Worm (Caenorhabditis elegans): Measurements from ENCODE around the gene cpt-4.

DNA sequence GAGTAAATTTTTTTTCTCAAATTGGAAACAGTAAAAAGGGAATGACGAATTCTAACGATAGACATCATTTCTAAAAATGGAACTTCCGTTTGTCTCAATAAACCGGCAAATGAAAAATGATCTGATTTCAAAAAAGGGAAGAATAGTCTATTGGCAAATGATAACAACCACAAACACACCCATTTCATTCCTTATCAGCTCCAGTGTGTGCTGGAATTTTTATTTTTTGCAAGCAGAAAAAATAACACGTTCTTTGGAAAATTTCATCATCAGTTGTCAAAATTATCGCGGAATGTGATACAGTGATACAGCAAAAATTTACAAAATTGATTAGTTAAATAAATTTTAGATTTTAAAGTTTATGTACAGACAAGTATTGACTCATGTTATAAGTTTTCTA is 39.9 kb upstream of the cpt-4 start:
- no peak for TF ChIP-seq ama-1 (optimal IDR thresholded peaks at IDR 0.05)
- TF ChIP-seq elt-2 (tag; optimal IDR thresholded peaks at IDR 0.05), result peak; percentile 57
- TF ChIP-seq ceh-31 (tag; optimal IDR thresholded peaks at IDR 0.05), result no peak
- TF ChIP-seq hlh-30 (tag; optimal IDR thresholded peaks at IDR 0.05; ENCODE audit: insufficient read depth), result no peak

Measured in whole organism, late embryonic.